Fruit fly (Drosophila melanogaster) whole organism, adult: ENCODE results near the gene CG11790.

Experiments used
- CG11617 ChIP-seq: fragments of 200-800 bp; sonication (Bioruptor generic); optimal IDR thresholded peaks from 2 replicates; lab custom pipeline; 2017; ENCODE audit warnings: mild to moderate bottlenecking, missing biosample characterization, missing genetic modification reagents, missing genetic modification characterization
- CG1620 ChIP-seq: fragments of 200-800 bp; sonication (Bioruptor generic); optimal IDR thresholded peaks from 2 replicates; lab custom pipeline; 2016; ENCODE audit warnings: missing biosample characterization, missing genetic modification characterization
- CG5204 ChIP-seq: fragments of 200-800 bp; sonication (Bioruptor generic); optimal IDR thresholded peaks from 2 replicates; lab custom pipeline; 2016; ENCODE audit warnings: missing biosample characterization, missing genetic modification characterization
- bab1 ChIP-seq: fragments of 200-800 bp; sonication (Bioruptor generic); optimal IDR thresholded peaks from 3 replicates; lab custom pipeline; 2019; ENCODE audit warnings: missing biosample characterization, mild to moderate bottlenecking, missing genetic modification characterization, moderate library complexity

dm6 chr3R:25080446-25080845, 32.9 kb downstream of the CG11790 start:
- TF ChIP-seq CG5204 (no peak), CG1620 (GFP tag; lab: Kevin White, UChicago) (no peak), CG11617 (no peak), bab1 (GFP tag; lab: Kevin White, UChicago) (no peak)
